Fruit fly (Drosophila melanogaster) whole organism, embryonic: ENCODE measurements around the gene Dlip1.

Experiments used
- Asciz ChIP-seq: fragments of 200-800 bp; sonication (Bioruptor generic); optimal IDR thresholded peaks from 2 replicates; lab custom pipeline; 2017; ENCODE audit warnings: missing biosample characterization, mild to moderate bottlenecking, missing genetic modification characterization, missing genetic modification reagents
- Atf6 ChIP-seq: fragments of 200-800 bp; sonication (Bioruptor generic); IDR thresholded peaks from 2 replicates; pipeline ENCODE4 v1.3.6; 2022; ENCODE audit warnings: missing biosample characterization, missing genetic modification characterization
- B-H1 ChIP-seq: fragments of 200-800 bp; sonication (Bioruptor generic); IDR thresholded peaks from 3 replicates; pipeline ENCODE4 v1.3.6; 2022; ENCODE audit warnings: missing biosample characterization, missing genetic modification characterization
- B-H2 ChIP-seq: fragments of 200-800 bp; sonication (Bioruptor generic); optimal IDR thresholded peaks from 2 replicates; lab custom pipeline; 2018; ENCODE audit warnings: missing biosample characterization, mild to moderate bottlenecking, missing genetic modification characterization
- CG11247 ChIP-seq: fragments of 200-800 bp; sonication (Bioruptor generic); IDR thresholded peaks from 2 replicates; pipeline ENCODE4 v1.3.6; 2022; ENCODE audit warnings: missing biosample characterization, missing genetic modification characterization
- CG11456 ChIP-seq: fragments of 200-800 bp; sonication (Bioruptor generic); IDR thresholded peaks from 3 replicates; pipeline ENCODE4 v1.3.6; 2022; ENCODE audit warnings: missing biosample characterization, missing genetic modification characterization
- CG1233 ChIP-seq: fragments of 200-800 bp; sonication (Bioruptor generic); optimal IDR thresholded peaks from 4 replicates; lab custom pipeline; 2018; ENCODE audit warnings: missing biosample characterization, mild to moderate bottlenecking, missing genetic modification characterization
- CG12391 ChIP-seq: fragments of 200-800 bp; sonication (Bioruptor generic); optimal IDR thresholded peaks from 3 replicates; lab custom pipeline; 2018; ENCODE audit warnings: missing biosample characterization, mild to moderate bottlenecking, missing genetic modification characterization, moderate library complexity
- CG13624 ChIP-seq: fragments of 200-800 bp; sonication (Bioruptor generic); optimal IDR thresholded peaks from 2 replicates; lab custom pipeline; 2016; ENCODE audit warnings: missing biosample characterization, missing genetic modification characterization
- CG13894 ChIP-seq: fragments of 200-800 bp; sonication (Bioruptor generic); optimal IDR thresholded peaks from 3 replicates; lab custom pipeline; 2018; ENCODE audit warnings: missing biosample characterization, mild to moderate bottlenecking, missing genetic modification characterization, moderate library complexity
- CG15514 ChIP-seq: fragments of 200-800 bp; sonication (Bioruptor generic); optimal IDR thresholded peaks from 3 replicates; lab custom pipeline; 2017; ENCODE audit warnings: missing biosample characterization, missing genetic modification characterization, mild to moderate bottlenecking, moderate library complexity, missing genetic modification reagents
- CG17359 ChIP-seq: fragments of 200-800 bp; sonication (Bioruptor generic); optimal IDR thresholded peaks from 3 replicates; lab custom pipeline; 2018; ENCODE audit warnings: missing biosample characterization, mild to moderate bottlenecking, missing genetic modification characterization, moderate library complexity
- CG32532 ChIP-seq: fragments of 200-800 bp; sonication (Bioruptor generic); IDR thresholded peaks from 2 replicates; pipeline ENCODE4 v1.3.6; 2022; ENCODE audit warnings: missing biosample characterization, missing genetic modification characterization
- CG5245 ChIP-seq: fragments of 200-800 bp; sonication (Bioruptor generic); optimal IDR thresholded peaks from 3 replicates; lab custom pipeline; 2016; ENCODE audit warnings: missing biosample characterization, missing genetic modification characterization
- CG6765 ChIP-seq: fragments of 200-800 bp; sonication (Bioruptor generic); optimal IDR thresholded peaks from 3 replicates; lab custom pipeline; 2017; ENCODE audit warnings: missing biosample characterization, mild to moderate bottlenecking, missing genetic modification characterization
- CG6813 ChIP-seq: fragments of 200-800 bp; sonication (Bioruptor generic); optimal IDR thresholded peaks from 2 replicates; lab custom pipeline; 2017; ENCODE audit warnings: missing biosample characterization, missing genetic modification characterization, mild to moderate bottlenecking, moderate library complexity, missing genetic modification reagents
- CG7556 ChIP-seq: fragments of 200-800 bp; sonication (Bioruptor generic); optimal IDR thresholded peaks from 2 replicates; lab custom pipeline; 2017; ENCODE audit warnings: missing biosample characterization, mild to moderate bottlenecking, missing genetic modification characterization
- CG8281 ChIP-seq: fragments of 200-800 bp; sonication (Bioruptor generic); optimal IDR thresholded peaks from 2 replicates; lab custom pipeline; 2018; ENCODE audit warnings: missing biosample characterization, mild to moderate bottlenecking, missing genetic modification characterization, moderate library complexity
- CG8359 ChIP-seq: fragments of 200-800 bp; sonication (Bioruptor generic); optimal IDR thresholded peaks from 2 replicates; lab custom pipeline; 2017; ENCODE audit warnings: missing biosample characterization, mild to moderate bottlenecking, missing genetic modification characterization, borderline replicate concordance
- CG8388 ChIP-seq: fragments of 200-800 bp; sonication (Bioruptor generic); optimal IDR thresholded peaks from 2 replicates; lab custom pipeline; 2019; ENCODE audit warnings: missing biosample characterization, mild to moderate bottlenecking, missing genetic modification characterization, moderate library complexity
- CG8765 ChIP-seq: fragments of 200-800 bp; sonication (Bioruptor generic); IDR thresholded peaks from 2 replicates; pipeline ENCODE4 v1.3.6; 2022; ENCODE audit warnings: missing biosample characterization, missing genetic modification characterization
- CG9876 ChIP-seq: fragments of 200-800 bp; sonication (Bioruptor generic); optimal IDR thresholded peaks from 2 replicates; lab custom pipeline; 2016; ENCODE audit warnings: missing biosample characterization, missing genetic modification characterization
- CHES-1-like ChIP-seq: fragments of 200-800 bp; sonication (Bioruptor generic); optimal IDR thresholded peaks from 2 replicates; lab custom pipeline; 2016; ENCODE audit warnings: missing biosample characterization, missing genetic modification characterization
- Dad ChIP-seq: fragments of 200-800 bp; sonication (Bioruptor generic); optimal IDR thresholded peaks from 3 replicates; lab custom pipeline; 2016; ENCODE audit warnings: missing biosample characterization, missing genetic modification characterization
- Dek ChIP-seq: fragments of 200-800 bp; sonication (Bioruptor generic); optimal IDR thresholded peaks from 3 replicates; lab custom pipeline; 2019; ENCODE audit warnings: missing biosample characterization, mild to moderate bottlenecking, missing genetic modification characterization, moderate library complexity
- Dip2 ChIP-seq: fragments of 200-800 bp; sonication (Bioruptor generic); IDR thresholded peaks from 2 replicates; pipeline ENCODE4 v1.3.6; 2022; ENCODE audit warnings: missing biosample characterization, missing genetic modification characterization
- E2f1 ChIP-seq: fragments of 200-800 bp; sonication (Bioruptor generic); IDR thresholded peaks from 2 replicates; pipeline ENCODE4 v1.3.6; 2022; ENCODE audit warnings: missing biosample characterization, missing genetic modification characterization
- Fer2 ChIP-seq: fragments of 200-800 bp; sonication (Bioruptor generic); optimal IDR thresholded peaks from 2 replicates; lab custom pipeline; 2018; ENCODE audit warnings: missing biosample characterization, mild to moderate bottlenecking, missing genetic modification characterization, moderate library complexity
- Lpt ChIP-seq: fragments of >200 bp; optimal IDR thresholded peaks from 2 replicates; lab custom pipeline; 2018; ENCODE audit warnings: missing biosample characterization, missing genetic modification characterization
- MBD-R2 ChIP-seq: fragments of 200-800 bp; sonication (Bioruptor generic); IDR thresholded peaks from 2 replicates; pipeline ENCODE4 v1.3.6; 2022; ENCODE audit warnings: missing biosample characterization, missing genetic modification characterization
- MESR4 ChIP-seq: fragments of 200-800 bp; sonication (Bioruptor generic); optimal IDR thresholded peaks from 2 replicates; lab custom pipeline; 2018; ENCODE audit warnings: missing biosample characterization, mild to moderate bottlenecking, missing genetic modification characterization, moderate library complexity
- Rx ChIP-seq: fragments of 200-800 bp; sonication (Bioruptor generic); IDR thresholded peaks from 2 replicates; pipeline ENCODE4 v1.3.6; 2022; ENCODE audit warnings: missing biosample characterization, missing genetic modification characterization
- amos ChIP-seq: fragments of 200-800 bp; sonication (Bioruptor generic); IDR thresholded peaks from 2 replicates; pipeline ENCODE4 v1.3.6; 2022; ENCODE audit warnings: missing biosample characterization, missing genetic modification characterization; ENCODE audit not compliant: partially characterized antibody
- ase ChIP-seq: fragments of 200-800 bp; sonication (Bioruptor generic); IDR thresholded peaks from 3 replicates; pipeline ENCODE4 v1.3.6; 2022; ENCODE audit warnings: missing biosample characterization, missing genetic modification characterization
- ato ChIP-seq: fragments of 200-800 bp; sonication (Bioruptor generic); IDR thresholded peaks from 2 replicates; pipeline ENCODE4 v1.3.6; 2022; ENCODE audit warnings: missing biosample characterization, missing genetic modification characterization; ENCODE audit not compliant: partially characterized antibody
- btn ChIP-seq: fragments of 200-800 bp; sonication (Bioruptor generic); optimal IDR thresholded peaks from 2 replicates; lab custom pipeline; 2016; ENCODE audit warnings: missing biosample characterization, missing genetic modification characterization
- cad ChIP-seq: fragments of >200 bp; optimal IDR thresholded peaks from 2 replicates; lab custom pipeline; 2017; ENCODE audit warnings: missing biosample characterization, missing genetic modification characterization
- esg ChIP-seq: fragments of 200-800 bp; sonication (Bioruptor generic); conservative IDR thresholded peaks from 2 replicates; pipeline ENCODE4 v1.3.6; 2022; ENCODE audit warnings: missing biosample characterization, missing genetic modification characterization
- insv ChIP-seq, 2 experiments: fragments of 200-800 bp; sonication (Bioruptor generic); optimal IDR thresholded peaks; 3 replicates each; lab custom pipeline; 2016 to 2018; ENCODE audit warnings: missing biosample characterization in 2 of 2, missing genetic modification characterization in 2 of 2
- nmo ChIP-seq: fragments of 200-800 bp; sonication (Bioruptor generic); optimal IDR thresholded peaks from 2 replicates; lab custom pipeline; 2018; ENCODE audit warnings: missing biosample characterization, mild to moderate bottlenecking, missing genetic modification characterization, moderate library complexity
- oc ChIP-seq: fragments of 200-800 bp; sonication (Bioruptor generic); optimal IDR thresholded peaks from 2 replicates; lab custom pipeline; 2018; ENCODE audit warnings: missing biosample characterization, mild to moderate bottlenecking, missing genetic modification characterization, moderate library complexity
- pb ChIP-seq: fragments of 200-800 bp; sonication (Bioruptor generic); optimal IDR thresholded peaks from 3 replicates; lab custom pipeline; 2016; ENCODE audit warnings: missing biosample characterization, missing genetic modification characterization
- sens ChIP-seq: fragments of 200-800 bp; sonication (Bioruptor generic); peaks from one replicate; lab custom pipeline; 2016; ENCODE audit warnings: missing biosample characterization, missing genetic modification characterization
- sim ChIP-seq: fragments of 200-800 bp; sonication (Bioruptor generic); IDR thresholded peaks from 2 replicates; pipeline ENCODE4 v1.3.6; 2022; ENCODE audit warnings: missing biosample characterization, missing genetic modification characterization
- so ChIP-seq: fragments of 200-800 bp; sonication (Bioruptor generic); IDR thresholded peaks from 3 replicates; pipeline ENCODE4 v1.3.6; 2022; ENCODE audit warnings: missing biosample characterization, missing genetic modification characterization
- ssp ChIP-seq: fragments of 200-800 bp; sonication (Bioruptor generic); IDR thresholded peaks from 2 replicates; pipeline ENCODE4 v1.3.6; 2022; ENCODE audit warnings: missing biosample characterization, missing genetic modification characterization
- tap ChIP-seq: fragments of 200-800 bp; optimal IDR thresholded peaks from 3 replicates; lab custom pipeline; 2019; ENCODE audit warnings: missing biosample characterization, mild to moderate bottlenecking, missing genetic modification characterization, moderate library complexity
- trem ChIP-seq: fragments of 200-800 bp; optimal IDR thresholded peaks from 3 replicates; lab custom pipeline; 2019; ENCODE audit warnings: missing biosample characterization, mild to moderate bottlenecking, missing genetic modification characterization, moderate library complexity
- trh ChIP-seq: fragments of 200-800 bp; sonication (Bioruptor generic); optimal IDR thresholded peaks from 2 replicates; lab custom pipeline; 2016; ENCODE audit warnings: missing biosample characterization, missing genetic modification characterization
- twi ChIP-seq: fragments of 200-800 bp; optimal IDR thresholded peaks from 2 replicates; lab custom pipeline; 2019; ENCODE audit warnings: missing biosample characterization, mild to moderate bottlenecking, missing genetic modification characterization, moderate library complexity
- wek ChIP-seq: fragments of 200-800 bp; sonication (Bioruptor generic); optimal IDR thresholded peaks from 3 replicates; lab custom pipeline; 2018; ENCODE audit warnings: missing biosample characterization, mild to moderate bottlenecking, missing genetic modification characterization, moderate library complexity

The Dlip1 gene

dm6 chrX:9155134-9155533 lies 3.3 kb upstream of the Dlip1 start (continued):
- TF ChIP-seq CG8765: no peak
- TF ChIP-seq btn (GFP tag; lab: Kevin White, UChicago): no peak
- no peak for TF ChIP-seq ase (GFP tag; lab: Robert Waterston, UW)
- TF ChIP-seq sens (GFP tag; lab: Kevin White, UChicago): peak; percentile 95
- TF ChIP-seq CG6765 (GFP tag; lab: Kevin White, UChicago): no peak
- TF ChIP-seq CG11456 (GFP tag; lab: Robert Waterston, UW): no peak
- peak; percentile 40 for TF ChIP-seq CG1233 (GFP tag; lab: Kevin White, UChicago)
- TF ChIP-seq sim (GFP tag; lab: Robert Waterston, UW): no peak
- no peak for TF ChIP-seq Dip2
- peak; percentile 25 for TF ChIP-seq Dek (tag; lab: Kevin White, UChicago)
- TF ChIP-seq B-H2 (GFP tag; lab: Kevin White, UChicago): peak; percentile 7
- TF ChIP-seq CG15514 (GFP tag; lab: Kevin White, UChicago): peak; percentile 30
- no peak for TF ChIP-seq Rx
- no peak for TF ChIP-seq MBD-R2 (GFP tag; lab: Robert Waterston, UW)
- TF ChIP-seq nmo (GFP tag; lab: Kevin White, UChicago): peak; percentile 69
- 0 out of 2 replicates have a peak, but pooled peaks have one; percentile 16 for TF ChIP-seq ssp (GFP tag; lab: Robert Waterston, UW)
- peak; percentile 4 for TF ChIP-seq CHES-1-like (GFP tag; lab: Kevin White, UChicago)
- TF ChIP-seq CG12391: peak; percentile 59
- TF ChIP-seq Fer2 (tag; lab: Kevin White, UChicago): peak; percentile 23
- peak; percentile 65 for TF ChIP-seq tap (tag; lab: Kevin White, UChicago)
- TF ChIP-seq trh (GFP tag; lab: Kevin White, UChicago): peak; percentile 14
- no peak for TF ChIP-seq amos (GFP tag; lab: Robert Waterston, UW)
- TF ChIP-seq Atf6: peak; percentile 39; the same call in 1 of the 2 replicates
- no peak for TF ChIP-seq MESR4
- no peak for TF ChIP-seq twi
- TF ChIP-seq so (GFP tag; lab: Robert Waterston, UW): no peak
- peak in 1 of 2 experiments; percentile 2 for TF ChIP-seq insv (GFP tag; optimal IDR thresholded peaks at IDR 0.05; lab: Kevin White, UChicago)
- peak; percentile 69 for TF ChIP-seq CG17359
- TF ChIP-seq oc: no peak
- TF ChIP-seq CG13894 (tag; lab: Kevin White, UChicago): no peak
- TF ChIP-seq esg: peak; percentile 38; the same call in 1 of the 2 replicates
- TF ChIP-seq E2f1 (GFP tag; lab: Robert Waterston, UW): peak; percentile 28; the same call in 1 of the 2 replicates
- no peak for TF ChIP-seq Asciz (GFP tag; lab: Kevin White, UChicago)
- TF ChIP-seq CG9876: no peak
- peak; percentile 7 for TF ChIP-seq CG5245
- peak; percentile 63 for TF ChIP-seq CG32532 (GFP tag; lab: Robert Waterston, UW)
- TF ChIP-seq B-H1: no peak; the same call in 2 of the 3 replicates
- TF ChIP-seq wek (GFP tag; lab: Kevin White, UChicago): no peak
- TF ChIP-seq ato (GFP tag; lab: Robert Waterston, UW): no peak
- TF ChIP-seq CG13624 (GFP tag; lab: Kevin White, UChicago): no peak
- peak; percentile 27 for TF ChIP-seq Dad (GFP tag; lab: Kevin White, UChicago)
- peak; percentile 63 for TF ChIP-seq CG6813
- TF ChIP-seq CG7556 (GFP tag; lab: Kevin White, UChicago): peak; percentile 61
- TF ChIP-seq CG8388 (GFP tag; lab: Kevin White, UChicago): peak; percentile 39
- no peak for TF ChIP-seq cad (GFP tag; lab: Kevin White, UChicago)
- no peak for TF ChIP-seq pb (GFP tag; lab: Kevin White, UChicago)
- no peak for TF ChIP-seq Lpt (GFP tag; lab: Kevin White, UChicago)
- TF ChIP-seq CG11247 (GFP tag; lab: Robert Waterston, UW): no peak
- no peak for TF ChIP-seq CG8281 (tag; lab: Kevin White, UChicago)
- TF ChIP-seq CG8359 (GFP tag; lab: Kevin White, UChicago): peak; percentile 25
- TF ChIP-seq trem (tag; lab: Kevin White, UChicago): peak; percentile 44
